Worm (Caenorhabditis elegans) whole organism, L1 larva: ENCODE measurements around the gene ufl-1.
A peak's percentile ranks its signal among the peaks of the same experiment; 100 is the strongest.

Experiments
- C34B4.2 ChIP-seq: sonication (generic microtip); optimal IDR thresholded peaks from 2 replicates; lab custom pipeline; 2017; ENCODE audit warnings: mild to moderate bottlenecking, missing genetic modification characterization, missing compliant biosample characterization
- Y116A8C.19 ChIP-seq: sonication (generic microtip); optimal IDR thresholded peaks from 2 replicates; lab custom pipeline; 2016; ENCODE audit warnings: missing compliant biosample characterization, missing genetic modification characterization, borderline replicate concordance
- aha-1 ChIP-seq: fragments of 150-350 bp; optimal IDR thresholded peaks from 2 replicates; lab custom pipeline; 2014; ENCODE audit warnings: missing biosample characterization, missing genetic modification characterization
- alr-1 ChIP-seq: fragments of 200-800 bp; sonication (Bioruptor generic); optimal IDR thresholded peaks from 2 replicates; lab custom pipeline; 2018; ENCODE audit warnings: borderline replicate concordance, mild to moderate bottlenecking, missing genetic modification characterization, missing compliant biosample characterization
- ama-1 ChIP-seq: fragments of 150-350 bp; optimal IDR thresholded peaks from 2 replicates; lab custom pipeline; 2014
- blmp-1 ChIP-seq: fragments of 150-350 bp; optimal IDR thresholded peaks from 2 replicates; lab custom pipeline; 2014; ENCODE audit warnings: missing biosample characterization, missing genetic modification characterization
- ceh-82 ChIP-seq, 3 experiments: fragments of 150-350 bp in 1 of 3; sonication (generic microtip) in 2 of 3; optimal IDR thresholded peaks; 2 replicates each; lab custom pipeline; 2014 to 2017; ENCODE audit warnings: missing biosample characterization in 3 of 3, missing genetic modification characterization in 3 of 3
- ceh-90 ChIP-seq: sonication (generic microtip); optimal IDR thresholded peaks from 2 replicates; lab custom pipeline; 2016; ENCODE audit warnings: missing genetic modification characterization, missing compliant biosample characterization
- ces-1 ChIP-seq: fragments of 150-350 bp; optimal IDR thresholded peaks from 2 replicates; lab custom pipeline; 2014; ENCODE audit warnings: missing biosample characterization, missing genetic modification reagents, missing genetic modification characterization
- efl-1 ChIP-seq, 4 experiments: fragments of 150-350 bp; optimal IDR thresholded peaks in 3 of 4; peaks in 1 of 4; 1 replicate in 1 of 4; 2 replicates in 3 of 4; lab custom pipeline; 2014; ENCODE audit warnings: missing biosample characterization in 2 of 4, missing genetic modification characterization in 2 of 4, missing genetic modification reagents in 2 of 4
- elt-2 ChIP-seq: sonication (generic microtip); optimal IDR thresholded peaks from 2 replicates; lab custom pipeline; 2016; ENCODE audit warnings: missing genetic modification characterization, mild to moderate bottlenecking, inconsistent platforms, missing compliant biosample characterization, missing genetic modification reagents
- elt-3 ChIP-seq, 6 experiments: fragments of 150-350 bp in 1 of 6; sonication (generic microtip); optimal IDR thresholded peaks; 2 replicates each; lab custom pipeline; 2017 to 2018; ENCODE audit warnings: missing biosample characterization in 6 of 6, missing genetic modification characterization in 6 of 6, inconsistent platforms in 1 of 6
- ets-5 ChIP-seq: fragments of 200-800 bp; sonication (Bioruptor generic); IDR thresholded peaks from 2 replicates; pipeline ENCODE4 v1.3.6; 2022; ENCODE audit warnings: missing genetic modification characterization, missing compliant biosample characterization
- fkh-4 ChIP-seq: sonication (generic microtip); optimal IDR thresholded peaks from 2 replicates; lab custom pipeline; 2016; ENCODE audit warnings: missing compliant biosample characterization, missing genetic modification characterization, borderline replicate concordance
- fos-1 ChIP-seq: fragments of 150-350 bp; optimal IDR thresholded peaks from 2 replicates; lab custom pipeline; 2014; ENCODE audit warnings: missing biosample characterization, missing genetic modification characterization
- grh-1 ChIP-seq: fragments of 200-800 bp; sonication (Bioruptor generic); IDR thresholded peaks from 2 replicates; pipeline ENCODE4 v1.3.6; 2022; ENCODE audit warnings: missing genetic modification reagents, missing genetic modification characterization, missing compliant biosample characterization
- isw-1 ChIP-seq: fragments of 200-800 bp; sonication (Bioruptor generic); IDR thresholded peaks from 2 replicates; pipeline ENCODE4 v1.3.6; 2022; ENCODE audit warnings: missing genetic modification characterization, missing compliant biosample characterization
- lin-13 ChIP-seq: fragments of 150-350 bp; optimal IDR thresholded peaks from 2 replicates; lab custom pipeline; 2014; ENCODE audit warnings: missing biosample characterization, missing genetic modification reagents, missing genetic modification characterization
- lin-14 ChIP-seq: fragments of 200-800 bp; sonication (Bioruptor generic); optimal IDR thresholded peaks from 2 replicates; lab custom pipeline; 2018; ENCODE audit warnings: mild to moderate bottlenecking, missing genetic modification characterization, moderate library complexity, missing compliant biosample characterization
- lin-15B ChIP-seq: fragments of 150-350 bp; sonication (generic microtip); optimal IDR thresholded peaks from 3 replicates; lab custom pipeline; 2014; ENCODE audit warnings: missing biosample characterization, missing genetic modification characterization
- lin-35 ChIP-seq, 2 experiments: fragments of 150-350 bp; optimal IDR thresholded peaks; 2 replicates each; lab custom pipeline; 2014; ENCODE audit warnings: missing biosample characterization in 2 of 2, missing genetic modification characterization in 2 of 2, missing genetic modification reagents in 2 of 2
- lin-39 ChIP-seq: fragments of 150-350 bp; optimal IDR thresholded peaks from 2 replicates; lab custom pipeline; 2014; ENCODE audit warnings: missing biosample characterization, missing genetic modification reagents, missing genetic modification characterization
- lir-3 ChIP-seq: sonication (generic microtip); optimal IDR thresholded peaks from 2 replicates; lab custom pipeline; 2016; ENCODE audit warnings: mild to moderate bottlenecking, missing genetic modification characterization, moderate library complexity, missing compliant biosample characterization; ENCODE audit not compliant: poor library complexity
- lsy-2 ChIP-seq, 2 experiments: fragments of 150-350 bp; optimal IDR thresholded peaks; 2 replicates each; lab custom pipeline; 2014; ENCODE audit warnings: missing biosample characterization in 2 of 2, missing genetic modification characterization in 2 of 2
- mdl-1 ChIP-seq, 2 experiments: fragments of 150-350 bp; optimal IDR thresholded peaks; 2 replicates each; lab custom pipeline; 2014 to 2017; ENCODE audit warnings: missing biosample characterization in 2 of 2, missing genetic modification characterization in 2 of 2, inconsistent platforms in 1 of 2
- mep-1 ChIP-seq: fragments of 150-350 bp; optimal IDR thresholded peaks from 2 replicates; lab custom pipeline; 2014; ENCODE audit warnings: missing biosample characterization, missing genetic modification characterization
- nhr-12 ChIP-seq: sonication (generic microtip); optimal IDR thresholded peaks from 2 replicates; lab custom pipeline; 2017; ENCODE audit warnings: missing biosample characterization, missing genetic modification characterization
- nhr-19 ChIP-seq: fragments of 200-800 bp; sonication (Bioruptor generic); conservative IDR thresholded peaks from 2 replicates; pipeline ENCODE4 v1.3.6; 2022; ENCODE audit warnings: missing genetic modification characterization, missing compliant biosample characterization
- nhr-20 ChIP-seq: sonication (generic microtip); optimal IDR thresholded peaks from 2 replicates; lab custom pipeline; 2016; ENCODE audit warnings: mild to moderate bottlenecking, missing genetic modification characterization, missing compliant biosample characterization
- nhr-237 ChIP-seq: fragments of 150-350 bp; optimal IDR thresholded peaks from 2 replicates; lab custom pipeline; 2014; ENCODE audit warnings: missing biosample characterization, missing genetic modification characterization
- nhr-47 ChIP-seq: sonication (generic microtip); optimal IDR thresholded peaks from 2 replicates; lab custom pipeline; 2016; ENCODE audit warnings: mild to moderate bottlenecking, missing genetic modification characterization, moderate library complexity, missing compliant biosample characterization
- nhr-71 ChIP-seq: sonication (generic microtip); optimal IDR thresholded peaks from 2 replicates; lab custom pipeline; 2016; ENCODE audit warnings: mild to moderate bottlenecking, missing genetic modification characterization, moderate library complexity, missing compliant biosample characterization
- nhr-77 ChIP-seq: fragments of 150-350 bp; optimal IDR thresholded peaks from 2 replicates; lab custom pipeline; 2014; ENCODE audit warnings: missing biosample characterization, missing genetic modification characterization
- nhr-84 ChIP-seq: sonication (generic microtip); optimal IDR thresholded peaks from 2 replicates; lab custom pipeline; 2017; ENCODE audit warnings: missing biosample characterization, missing genetic modification characterization
- nhr-85 ChIP-seq: sonication (generic microtip); peaks from one replicate; lab custom pipeline; 2016; ENCODE audit warnings: missing genetic modification characterization, inconsistent platforms, missing compliant biosample characterization
- nhr-90 ChIP-seq: sonication (generic microtip); optimal IDR thresholded peaks from 2 replicates; lab custom pipeline; 2016; ENCODE audit warnings: mild to moderate bottlenecking, missing genetic modification characterization, missing compliant biosample characterization; ENCODE audit not compliant: poor library complexity
- skn-1 ChIP-seq: fragments of 150-350 bp; optimal IDR thresholded peaks from 2 replicates; lab custom pipeline; 2014; ENCODE audit warnings: missing biosample characterization, missing genetic modification characterization
- snu-23 ChIP-seq: sonication (generic microtip); optimal IDR thresholded peaks from 2 replicates; lab custom pipeline; 2016; ENCODE audit warnings: missing genetic modification characterization, missing compliant biosample characterization
- sup-37 ChIP-seq: fragments of 200-800 bp; sonication (Bioruptor generic); optimal IDR thresholded peaks from 2 replicates; lab custom pipeline; 2018; ENCODE audit warnings: mild to moderate bottlenecking, missing genetic modification characterization, missing compliant biosample characterization
- tlp-1 ChIP-seq: fragments of 150-350 bp; optimal IDR thresholded peaks from 2 replicates; lab custom pipeline; 2014; ENCODE audit warnings: missing biosample characterization, missing genetic modification characterization
- unc-130 ChIP-seq: fragments of 150-350 bp; optimal IDR thresholded peaks from 2 replicates; lab custom pipeline; 2017; ENCODE audit warnings: missing biosample characterization, missing genetic modification characterization, inconsistent platforms
- unc-30 ChIP-seq: sonication (generic microtip); optimal IDR thresholded peaks from 2 replicates; lab custom pipeline; 2017; ENCODE audit warnings: missing biosample characterization, missing genetic modification characterization
- unc-62 ChIP-seq: fragments of 150-350 bp; optimal IDR thresholded peaks from 2 replicates; lab custom pipeline; 2014; ENCODE audit warnings: missing biosample characterization, missing genetic modification reagents, missing genetic modification characterization
- unc-98 ChIP-seq: fragments of 200-800 bp; sonication (Bioruptor generic); IDR thresholded peaks from 2 replicates; pipeline ENCODE4 v1.3.6; 2022; ENCODE audit warnings: missing genetic modification characterization, missing compliant biosample characterization
- vab-15 ChIP-seq: sonication (generic microtip); optimal IDR thresholded peaks from 2 replicates; lab custom pipeline; 2017; ENCODE audit warnings: missing genotype, mild to moderate bottlenecking, missing genetic modification characterization, missing compliant biosample characterization
- xbp-1 ChIP-seq: sonication (generic microtip); optimal IDR thresholded peaks from 2 replicates; lab custom pipeline; 2016; ENCODE audit warnings: missing genetic modification characterization, missing compliant biosample characterization
- zip-4 ChIP-seq: fragments of 200-800 bp; sonication (Bioruptor generic); optimal IDR thresholded peaks from 2 replicates; lab custom pipeline; 2018; ENCODE audit warnings: mild to moderate bottlenecking, missing genetic modification characterization, moderate library complexity, missing compliant biosample characterization
- ztf-4 ChIP-seq: fragments of 150-350 bp; optimal IDR thresholded peaks from 2 replicates; lab custom pipeline; 2014; ENCODE audit warnings: missing biosample characterization, missing genetic modification characterization

ufl-1 gene

ce11 chrIV:7048637-7049245, 12.1 kb upstream of the ufl-1 start:
- TF ChIP-seq snu-23 (GFP tag; lab: Kevin White, UChicago) (peak; percentile 50), unc-30 (tag; lab: Kevin White, UChicago) (no peak), mep-1 (tag; lab: Kevin White, UChicago) (peak; percentile 30), blmp-1 (tag; lab: Kevin White, UChicago) (peak; percentile 10), nhr-20 (tag; lab: Kevin White, UChicago) (peak; percentile 66), ces-1 (GFP tag; lab: Kevin White, UChicago) (no peak), lin-14 (GFP tag; lab: Kevin White, UChicago) (peak; percentile 37), nhr-47 (tag; lab: Kevin White, UChicago) (peak; percentile 4), efl-1 (optimal IDR thresholded peaks at IDR 0.05; lab: Kevin White, UChicago) (no peak), efl-1 (GFP tag; optimal IDR thresholded peaks at IDR 0.05 in 1 of 2; lab: Kevin White, UChicago) (peak in 1 of 2 experiments; percentile 84), elt-2 (tag; lab: Kevin White, UChicago) (peak; percentile 73), lin-35 (GFP tag; optimal IDR thresholded peaks at IDR 0.05; lab: Kevin White, UChicago) (peak in 1 of 2 experiments; percentile 66), isw-1 (no peak), ztf-4 (peak; percentile 6), skn-1 (tag; lab: Kevin White, UChicago) (no peak), unc-62 (GFP tag; lab: Kevin White, UChicago) (no peak), unc-98 (no peak), nhr-71 (tag; lab: Kevin White, UChicago) (peak; percentile 62), vab-15 (no peak), lsy-2 (tag; optimal IDR thresholded peaks at IDR 0.05; lab: Kevin White, UChicago) (peak in 1 of 2 experiments; percentile 33), nhr-77 (no peak), fos-1 (no peak), nhr-84 (tag; lab: Kevin White, UChicago) (no peak), grh-1 (GFP tag; lab: Robert Waterston, UW) (peak; percentile 42; the same call in 1 of the 2 replicates), nhr-237 (tag; lab: Kevin White, UChicago) (no peak), nhr-85 (tag; lab: Kevin White, UChicago) (peak; percentile 85), elt-3 (tag; optimal IDR thresholded peaks at IDR 0.05; lab: Kevin White, UChicago) (peak in 2 of 6 experiments; percentile 31 to 57), C34B4.2 (tag; lab: Kevin White, UChicago) (no peak), nhr-90 (peak; percentile 4), nhr-19 (GFP tag; lab: Robert Waterston, UW) (peak; percentile 57)

ce11 chrIV:7047762-7048178, 11.1 kb upstream of the ufl-1 start:
- TF ChIP-seq ets-5, result no peak
- TF ChIP-seq vab-15, result no peak
- TF ChIP-seq nhr-90, result peak; percentile 83
- TF ChIP-seq Y116A8C.19 (tag; lab: Kevin White, UChicago), result no peak
- peak; percentile 98 for TF ChIP-seq nhr-85 (tag; lab: Kevin White, UChicago)
- TF ChIP-seq unc-130 (tag; lab: Kevin White, UChicago), result no peak
- TF ChIP-seq zip-4 (GFP tag; lab: Kevin White, UChicago), result peak; percentile 0
- TF ChIP-seq C34B4.2 (tag; lab: Kevin White, UChicago), result no peak
- no peak for TF ChIP-seq fkh-4 (tag; lab: Kevin White, UChicago)
- TF ChIP-seq nhr-47 (tag; lab: Kevin White, UChicago), result peak; percentile 70
- peak in 2 of 3 experiments; percentile 38 to 40 for TF ChIP-seq ceh-82 (tag; optimal IDR thresholded peaks at IDR 0.05; lab: Kevin White, UChicago)
- TF ChIP-seq unc-98, result 0 out of 2 replicates have a peak, but pooled peaks have one; percentile 14
- peak; percentile 91 for TF ChIP-seq nhr-71 (tag; lab: Kevin White, UChicago)
- TF ChIP-seq tlp-1 (tag; lab: Kevin White, UChicago), result no peak
- peak; percentile 89 for TF ChIP-seq nhr-20 (tag; lab: Kevin White, UChicago)
- no peak for TF ChIP-seq aha-1 (tag; lab: Kevin White, UChicago)
- TF ChIP-seq lir-3 (tag; lab: Kevin White, UChicago), result no peak
- TF ChIP-seq lin-14 (GFP tag; lab: Kevin White, UChicago), result peak; percentile 88
- peak; percentile 78 for TF ChIP-seq grh-1 (GFP tag; lab: Robert Waterston, UW)
- no peak for TF ChIP-seq alr-1 (tag; lab: Kevin White, UChicago)
- peak; percentile 69 for TF ChIP-seq ama-1 (lab: Kevin White, UChicago)
- no peak for TF ChIP-seq ceh-90 (tag; lab: Kevin White, UChicago)
- TF ChIP-seq nhr-12 (tag; lab: Kevin White, UChicago), result no peak
- TF ChIP-seq nhr-19 (GFP tag; lab: Robert Waterston, UW), result peak; percentile 83
- TF ChIP-seq lin-15B (tag; lab: Kevin White, UChicago), result no peak
- TF ChIP-seq mdl-1 (tag; optimal IDR thresholded peaks at IDR 0.05; lab: Kevin White, UChicago), result peak in 1 of 2 experiments; percentile 86
- no peak for TF ChIP-seq lin-39 (tag; lab: Kevin White, UChicago)
- peak; percentile 49 for TF ChIP-seq xbp-1 (tag; lab: Kevin White, UChicago)
- peak; percentile 66 to 67 for TF ChIP-seq lsy-2 (tag; optimal IDR thresholded peaks at IDR 0.05; lab: Kevin White, UChicago)
- no peak for TF ChIP-seq nhr-84 (tag; lab: Kevin White, UChicago)
- TF ChIP-seq sup-37 (GFP tag; lab: Kevin White, UChicago), result peak; percentile 27
- TF ChIP-seq lin-13 (GFP tag; lab: Kevin White, UChicago), result peak; percentile 48
